Worm (Caenorhabditis elegans) whole organism, L3 larva: ENCODE results near the gene srbc-48.

Source experiments
- ZK546.5 ChIP-seq: sonication (generic microtip); optimal IDR thresholded peaks from 2 replicates; lab custom pipeline; 2017; ENCODE audit warnings: missing biosample characterization, missing genetic modification characterization
- ceh-82 ChIP-seq: fragments of 150-350 bp; optimal IDR thresholded peaks from 2 replicates; lab custom pipeline; 2014; ENCODE audit warnings: missing biosample characterization, missing genetic modification characterization
- fos-1 ChIP-seq: fragments of 150-350 bp; optimal IDR thresholded peaks from 2 replicates; lab custom pipeline; 2014; ENCODE audit warnings: missing biosample characterization, missing genetic modification characterization
- pha-4 ChIP-seq: fragments of 150-350 bp; optimal IDR thresholded peaks from 2 replicates; lab custom pipeline; 2014; ENCODE audit warnings: missing biosample characterization, missing genetic modification reagents, missing genetic modification characterization
- unc-62 ChIP-seq: fragments of 150-350 bp; sonication (generic microtip); optimal IDR thresholded peaks from 4 replicates; lab custom pipeline; 2014; ENCODE audit warnings: missing biosample characterization, missing genetic modification reagents, missing genetic modification characterization

DNA sequence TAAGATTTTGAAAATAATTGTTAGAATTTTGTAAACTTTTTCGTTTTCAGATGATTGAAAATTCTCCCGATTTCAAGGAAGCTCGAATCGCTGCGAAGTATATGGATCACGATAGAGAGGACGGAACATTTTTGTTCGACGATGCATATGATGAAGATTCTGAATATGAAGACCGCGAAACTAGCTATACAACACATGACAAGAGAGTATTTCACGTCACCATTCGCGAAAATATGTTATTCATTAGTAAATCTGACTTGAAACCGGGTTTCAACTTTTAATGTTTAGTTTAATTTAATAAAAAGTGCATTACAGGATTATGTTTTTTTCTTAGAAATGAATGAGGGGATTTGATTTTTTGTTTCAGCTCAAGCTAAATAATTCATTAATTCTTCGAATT, 50.3 kb downstream of the srbc-48 start, which contains the start of gene str-57:
- no peak for TF ChIP-seq fos-1 (tag; lab: Kevin White, UChicago)
- no peak for TF ChIP-seq ZK546.5 (tag; lab: Kevin White, UChicago)
- TF ChIP-seq unc-62: no peak
- TF ChIP-seq pha-4 (tag; lab: Kevin White, UChicago): no peak
- TF ChIP-seq ceh-82 (tag; lab: Kevin White, UChicago): no peak
